Fruit fly (Drosophila melanogaster): ENCODE measurements around the gene LysS.

Gene LysS

dm6 chr3L:1183467-1183866, 44.1 kb upstream of the LysS start (continued):
- TF ChIP-seq Ets21C (GFP tag; optimal IDR thresholded peaks at IDR 0.05) = no peak
- TF ChIP-seq fd59A (GFP tag; optimal IDR thresholded peaks at IDR 0.05) = peak; percentile 16
- TF ChIP-seq CG34406 (GFP tag; optimal IDR thresholded peaks at IDR 0.05) = peak; percentile 14
- no peak for TF ChIP-seq Eip78C (GFP tag)
- no peak for TF ChIP-seq svp (GFP tag)
- TF ChIP-seq Hr4 (GFP tag; optimal IDR thresholded peaks at IDR 0.05) = no peak
- no peak for TF ChIP-seq CG1621 (tag; optimal IDR thresholded peaks at IDR 0.05)
- no peak for TF ChIP-seq CG11762 (GFP tag; optimal IDR thresholded peaks at IDR 0.05; ENCODE audit: insufficient read depth)
- TF ChIP-seq fd85E (GFP tag; optimal IDR thresholded peaks at IDR 0.05) = no peak
- no peak for TF ChIP-seq acj6 (GFP tag; optimal IDR thresholded peaks at IDR 0.05)
- TF ChIP-seq vri (GFP tag; optimal IDR thresholded peaks at IDR 0.05) = no peak
- no peak for TF ChIP-seq dac (GFP tag; optimal IDR thresholded peaks at IDR 0.05)
- TF ChIP-seq Hr38 (GFP tag; optimal IDR thresholded peaks at IDR 0.05) = no peak
- TF ChIP-seq CG6808 (GFP tag; optimal IDR thresholded peaks at IDR 0.05) = no peak
- TF ChIP-seq net (GFP tag; optimal IDR thresholded peaks at IDR 0.05) = no peak

- TF ChIP-seq ss (GFP tag; optimal IDR thresholded peaks at IDR 0.05) (peak; percentile 67 to 72), CG10669 (GFP tag; optimal IDR thresholded peaks at IDR 0.05) (peak; percentile 31), net (GFP tag; optimal IDR thresholded peaks at IDR 0.05) (no peak), svp (GFP tag) (peak; percentile 94), vri (GFP tag; optimal IDR thresholded peaks at IDR 0.05) (peak; percentile 62), CG16779 (tag; optimal IDR thresholded peaks at IDR 0.05) (peak; percentile 1), CG9139 (GFP tag; optimal IDR thresholded peaks at IDR 0.05) (peak; percentile 54), CG1621 (tag; optimal IDR thresholded peaks at IDR 0.05) (no peak), fkh (GFP tag; optimal IDR thresholded peaks at IDR 0.05) (peak; percentile 48), CG6854 (GFP tag; optimal IDR thresholded peaks at IDR 0.05) (peak; percentile 54), dac (GFP tag; optimal IDR thresholded peaks at IDR 0.05) (no peak), spab (GFP tag; optimal IDR thresholded peaks at IDR 0.05) (peak; percentile 15), CG6276 (GFP tag; optimal IDR thresholded peaks at IDR 0.05) (peak; percentile 59), CG6808 (GFP tag; optimal IDR thresholded peaks at IDR 0.05) (peak; percentile 58)
These were observed 38.4 kb upstream of the LysS start, which contains the start of gene CG13912 for dm6 chr3L:1188936-1189659. CG13912 (plus strand) TSS chr3L:1189588.

DNA sequence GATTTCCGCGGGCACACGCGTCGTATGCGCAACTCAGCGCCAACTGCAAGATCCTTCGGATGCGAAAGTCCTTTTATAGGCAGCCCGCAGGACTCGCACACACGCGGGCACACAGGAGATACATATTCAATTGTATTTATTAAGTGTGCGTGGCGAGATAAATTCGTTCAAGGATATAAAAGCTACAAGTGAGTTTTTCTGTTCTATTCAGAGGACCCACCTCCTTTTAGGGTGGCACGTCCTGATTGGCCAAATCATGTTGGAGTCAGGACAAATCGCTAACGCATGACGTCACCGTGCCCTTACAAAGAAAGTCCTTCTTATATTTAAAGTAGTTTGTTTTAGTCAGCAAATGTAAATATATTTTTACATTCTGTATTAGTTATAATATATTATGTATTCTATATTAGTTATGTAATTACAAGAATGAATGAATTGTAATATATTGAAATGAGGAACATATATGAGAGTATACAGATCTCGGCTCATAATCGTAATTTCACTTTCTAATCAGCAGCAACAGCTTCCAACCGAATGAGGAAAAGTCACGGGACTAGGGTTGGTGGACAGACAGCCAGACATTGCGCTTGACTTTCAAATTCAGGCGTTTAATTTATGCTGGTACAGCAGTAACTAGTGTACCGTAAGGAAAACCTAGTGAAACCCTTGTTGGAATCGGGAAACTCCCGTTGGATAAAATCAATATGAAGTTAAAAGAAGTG, 34.3 kb upstream of the LysS start, which contains the start of gene Trhn:
Trhn (minus strand) TSS at position 51 of the 722 bp plus-strand sequence.
- no peak for TF ChIP-seq CG8119 (GFP tag; IDR thresholded peaks at IDR 0.05)
- no peak for TF ChIP-seq CG8319 (GFP tag; optimal IDR thresholded peaks at IDR 0.05)
- no peak for TF ChIP-seq dac (GFP tag; optimal IDR thresholded peaks at IDR 0.05)
- no peak for TF ChIP-seq Met (GFP tag; optimal IDR thresholded peaks at IDR 0.05)
- TF ChIP-seq CG4318 (GFP tag; optimal IDR thresholded peaks at IDR 0.05) = no peak
- no peak for TF ChIP-seq achi (GFP tag; optimal IDR thresholded peaks at IDR 0.05)
- no peak for TF ChIP-seq CG15336 (GFP tag; IDR thresholded peaks at IDR 0.05)
- TF ChIP-seq vri (GFP tag; optimal IDR thresholded peaks at IDR 0.05) = no peak
- TF ChIP-seq CG32006 (GFP tag; optimal IDR thresholded peaks at IDR 0.05) = no peak
- no peak for TF ChIP-seq OdsH (GFP tag; optimal IDR thresholded peaks at IDR 0.05)
- TF ChIP-seq esn (GFP tag; optimal IDR thresholded peaks at IDR 0.05) = no peak
- TF ChIP-seq CG6854 (GFP tag; optimal IDR thresholded peaks at IDR 0.05) = no peak
- no peak for TF ChIP-seq Gug (GFP tag; IDR thresholded peaks at IDR 0.05)
- no peak for TF ChIP-seq lz (GFP tag; optimal IDR thresholded peaks at IDR 0.05)
- no peak for TF ChIP-seq acj6 (GFP tag; optimal IDR thresholded peaks at IDR 0.05)
- TF ChIP-seq CG6276 (GFP tag; optimal IDR thresholded peaks at IDR 0.05) = no peak
- TF ChIP-seq Sox14 (GFP tag; optimal IDR thresholded peaks at IDR 0.05) = no peak

Data from whole organism, prepupa.